Fruit fly (Drosophila melanogaster) whole organism, embryonic: ENCODE data around the gene Mrtf.

ENCODE experiments used
- Adf1 ChIP-seq: fragments of 200-800 bp; sonication (Bioruptor generic); IDR thresholded peaks from 2 replicates; pipeline ENCODE4 v1.3.6; 2022; ENCODE audit warnings: missing biosample characterization, missing genetic modification characterization
- CG10267 ChIP-seq: fragments of 200-800 bp; sonication (Bioruptor generic); optimal IDR thresholded peaks from 2 replicates; lab custom pipeline; 2018; ENCODE audit warnings: missing biosample characterization, mild to moderate bottlenecking, missing genetic modification characterization, moderate library complexity
- CG10431 ChIP-seq: fragments of 200-800 bp; sonication (Bioruptor generic); optimal IDR thresholded peaks from 3 replicates; lab custom pipeline; 2018; ENCODE audit warnings: missing biosample characterization, mild to moderate bottlenecking, missing genetic modification characterization
- CG11085 ChIP-seq: fragments of 200-800 bp; sonication (Bioruptor generic); IDR thresholded peaks from 2 replicates; pipeline ENCODE4 v1.3.6; 2022; ENCODE audit warnings: missing biosample characterization, missing genetic modification characterization
- CG11695 ChIP-seq: fragments of 200-800 bp; sonication (Bioruptor generic); IDR thresholded peaks from 3 replicates; pipeline ENCODE4 v1.3.6; 2022; ENCODE audit warnings: missing biosample characterization, missing genetic modification characterization
- CG14050 ChIP-seq: fragments of 200-800 bp; sonication (Bioruptor generic); IDR thresholded peaks from 3 replicates; pipeline ENCODE4 v1.3.6; 2022; ENCODE audit warnings: missing biosample characterization, missing genetic modification characterization
- CG15601 ChIP-seq: fragments of 200-800 bp; sonication (Bioruptor generic); optimal IDR thresholded peaks from 3 replicates; lab custom pipeline; 2019; ENCODE audit warnings: missing biosample characterization, mild to moderate bottlenecking, missing genetic modification characterization, moderate library complexity
- CG2875 ChIP-seq: fragments of 200-800 bp; sonication (Bioruptor generic); optimal IDR thresholded peaks from 2 replicates; lab custom pipeline; 2017; ENCODE audit warnings: missing biosample characterization, mild to moderate bottlenecking, missing genetic modification characterization, missing genetic modification reagents
- CG2889 ChIP-seq: fragments of 200-800 bp; sonication (Bioruptor generic); IDR thresholded peaks from 3 replicates; pipeline ENCODE4 v1.3.6; 2022; ENCODE audit warnings: missing biosample characterization, missing genetic modification characterization
- CG30431 ChIP-seq: fragments of 200-800 bp; sonication (Bioruptor generic); optimal IDR thresholded peaks from 2 replicates; lab custom pipeline; 2017; ENCODE audit warnings: missing biosample characterization, missing genetic modification characterization
- CG3065 ChIP-seq: fragments of 200-800 bp; sonication (Bioruptor generic); optimal IDR thresholded peaks from 2 replicates; lab custom pipeline; 2016; ENCODE audit warnings: missing biosample characterization, missing genetic modification characterization
- CG3995 ChIP-seq: fragments of 200-800 bp; sonication (Bioruptor generic); optimal IDR thresholded peaks from 3 replicates; lab custom pipeline; 2016; ENCODE audit warnings: missing biosample characterization, missing genetic modification characterization
- CG4360 ChIP-seq: fragments of 200-800 bp; sonication (Bioruptor generic); IDR thresholded peaks from 2 replicates; pipeline ENCODE4 v1.3.6; 2022; ENCODE audit warnings: missing biosample characterization, missing genetic modification characterization
- CG4707 ChIP-seq: fragments of 200-800 bp; sonication (Bioruptor generic); optimal IDR thresholded peaks from 2 replicates; lab custom pipeline; 2018; ENCODE audit warnings: missing biosample characterization, mild to moderate bottlenecking, missing genetic modification characterization, moderate library complexity
- CG6254 ChIP-seq: fragments of 200-800 bp; sonication (Bioruptor generic); optimal IDR thresholded peaks from 3 replicates; lab custom pipeline; 2017; ENCODE audit warnings: mild to moderate bottlenecking, missing biosample characterization, missing genetic modification reagents, missing genetic modification characterization
- CG6813 ChIP-seq: fragments of 200-800 bp; sonication (Bioruptor generic); optimal IDR thresholded peaks from 2 replicates; lab custom pipeline; 2017; ENCODE audit warnings: missing biosample characterization, missing genetic modification characterization, mild to moderate bottlenecking, moderate library complexity, missing genetic modification reagents
- CG7271 ChIP-seq: fragments of 200-800 bp; sonication (Bioruptor generic); optimal IDR thresholded peaks from 2 replicates; lab custom pipeline; 2018; ENCODE audit warnings: missing biosample characterization, mild to moderate bottlenecking, missing genetic modification characterization, moderate library complexity
- CG7963 ChIP-seq: fragments of 200-800 bp; sonication (Bioruptor generic); IDR thresholded peaks from 3 replicates; pipeline ENCODE4 v1.3.6; 2022; ENCODE audit warnings: missing biosample characterization, missing genetic modification characterization; ENCODE audit not compliant: partially characterized antibody
- CG7987 ChIP-seq: fragments of 200-800 bp; sonication (Bioruptor generic); optimal IDR thresholded peaks from 2 replicates; lab custom pipeline; 2018; ENCODE audit warnings: missing biosample characterization, mild to moderate bottlenecking, missing genetic modification characterization, moderate library complexity
- CG8765 ChIP-seq: fragments of 200-800 bp; sonication (Bioruptor generic); IDR thresholded peaks from 2 replicates; pipeline ENCODE4 v1.3.6; 2022; ENCODE audit warnings: missing biosample characterization, missing genetic modification characterization
- CG9609 ChIP-seq: fragments of 200-800 bp; sonication (Bioruptor generic); optimal IDR thresholded peaks from 3 replicates; lab custom pipeline; 2016; ENCODE audit warnings: missing biosample characterization, missing genetic modification characterization
- CHES-1-like ChIP-seq: fragments of 200-800 bp; sonication (Bioruptor generic); optimal IDR thresholded peaks from 2 replicates; lab custom pipeline; 2016; ENCODE audit warnings: missing biosample characterization, missing genetic modification characterization
- HLHmδ ChIP-seq: fragments of 200-800 bp; sonication (Bioruptor generic); optimal IDR thresholded peaks from 2 replicates; lab custom pipeline; 2018; ENCODE audit warnings: missing biosample characterization, mild to moderate bottlenecking, missing genetic modification characterization, moderate library complexity
- Hand ChIP-seq: fragments of 200-800 bp; sonication (Bioruptor generic); optimal IDR thresholded peaks from 2 replicates; lab custom pipeline; 2017; ENCODE audit warnings: mild to moderate bottlenecking, missing biosample characterization, missing genetic modification reagents, missing genetic modification characterization
- Hr78 ChIP-seq, 2 experiments: fragments of 200-800 bp in 1 of 2; fragments of >200 bp in 1 of 2; sonication (Bioruptor generic) in 1 of 2; optimal IDR thresholded peaks; 2 replicates each; lab custom pipeline; 2017 to 2019; ENCODE audit warnings: missing biosample characterization in 2 of 2, missing genetic modification characterization in 2 of 2, mild to moderate bottlenecking in 1 of 2, moderate library complexity in 1 of 2
- Lpt ChIP-seq: fragments of >200 bp; optimal IDR thresholded peaks from 2 replicates; lab custom pipeline; 2018; ENCODE audit warnings: missing biosample characterization, missing genetic modification characterization
- Max ChIP-seq: fragments of 200-800 bp; sonication (Bioruptor generic); optimal IDR thresholded peaks from 2 replicates; lab custom pipeline; 2016; ENCODE audit warnings: missing biosample characterization, mild to moderate bottlenecking, missing genetic modification characterization
- Scr ChIP-seq: fragments of 200-800 bp; sonication (Bioruptor generic); IDR thresholded peaks from 2 replicates; pipeline ENCODE4 v1.3.6; 2022; ENCODE audit warnings: missing biosample characterization, missing genetic modification characterization; ENCODE audit not compliant: partially characterized antibody
- Tbp ChIP-seq: fragments of >200 bp; optimal IDR thresholded peaks from 2 replicates; lab custom pipeline; 2018; ENCODE audit warnings: missing biosample characterization, missing genetic modification characterization
- Xbp1 ChIP-seq: fragments of 200-800 bp; sonication (Bioruptor generic); optimal IDR thresholded peaks from 3 replicates; lab custom pipeline; 2016; ENCODE audit warnings: missing biosample characterization, mild to moderate bottlenecking, missing genetic modification characterization
- ab ChIP-seq: fragments of 200-800 bp; sonication (Bioruptor generic); optimal IDR thresholded peaks from 2 replicates; lab custom pipeline; 2016; ENCODE audit warnings: missing biosample characterization, missing genetic modification characterization
- caup ChIP-seq: fragments of 200-800 bp; sonication (Bioruptor generic); optimal IDR thresholded peaks from 3 replicates; lab custom pipeline; 2017; ENCODE audit warnings: missing biosample characterization, mild to moderate bottlenecking, missing genetic modification characterization, moderate library complexity; ENCODE audit not compliant: severe bottlenecking
- dysf ChIP-seq: fragments of 200-800 bp; sonication (Bioruptor generic); IDR thresholded peaks from 3 replicates; pipeline ENCODE4 v1.3.6; 2022; ENCODE audit warnings: missing biosample characterization, missing genetic modification characterization
- exex ChIP-seq: fragments of 200-800 bp; sonication (Bioruptor generic); optimal IDR thresholded peaks from 4 replicates; lab custom pipeline; 2018; ENCODE audit warnings: missing biosample characterization, mild to moderate bottlenecking, missing genetic modification characterization, moderate library complexity
- eyg ChIP-seq: fragments of 200-800 bp; sonication (Bioruptor generic); optimal IDR thresholded peaks from 3 replicates; lab custom pipeline; 2016; ENCODE audit warnings: missing biosample characterization, missing genetic modification characterization
- ftz-f1 ChIP-seq: fragments of 200-800 bp; sonication (Bioruptor generic); optimal IDR thresholded peaks from 2 replicates; lab custom pipeline; 2016; ENCODE audit warnings: missing biosample characterization, missing genetic modification characterization
- fu2 ChIP-seq: fragments of 200-800 bp; sonication (Bioruptor generic); optimal IDR thresholded peaks from 2 replicates; lab custom pipeline; 2016; ENCODE audit warnings: missing biosample characterization, missing genetic modification characterization
- gsb-n ChIP-seq: fragments of 200-800 bp; sonication (Bioruptor generic); optimal IDR thresholded peaks from 3 replicates; lab custom pipeline; 2018; ENCODE audit warnings: missing biosample characterization, mild to moderate bottlenecking, missing genetic modification characterization
- kah ChIP-seq: fragments of 200-800 bp; sonication (Bioruptor generic); optimal IDR thresholded peaks from 2 replicates; lab custom pipeline; 2018; ENCODE audit warnings: missing biosample characterization, mild to moderate bottlenecking, missing genetic modification characterization
- lov ChIP-seq, 2 experiments: fragments of 200-800 bp in 1 of 2; fragments of >200 bp in 1 of 2; sonication (Bioruptor generic) in 1 of 2; IDR thresholded peaks in 1 of 2; optimal IDR thresholded peaks in 1 of 2; 2 replicates in 1 of 2; 3 replicates in 1 of 2; pipeline versions ENCODE4 v1.3.6 to Lab custom; 2017 to 2022; ENCODE audit warnings: missing biosample characterization in 1 of 2, missing genetic modification characterization in 1 of 2
- mld ChIP-seq: fragments of 200-800 bp; sonication (Bioruptor generic); IDR thresholded peaks from 3 replicates; pipeline ENCODE4 v1.3.6; 2022; ENCODE audit warnings: missing biosample characterization, missing genetic modification characterization; ENCODE audit not compliant: partially characterized antibody
- otp ChIP-seq: fragments of 200-800 bp; sonication (Bioruptor generic); IDR thresholded peaks from 3 replicates; pipeline ENCODE4, ENCODE4 v1.3.6; 2022; ENCODE audit warnings: missing biosample characterization, missing genetic modification characterization
- peb ChIP-seq: fragments of 200-800 bp; sonication (Bioruptor generic); IDR thresholded peaks from 2 replicates; pipeline ENCODE4 v1.3.6; 2022; ENCODE audit warnings: missing biosample characterization, missing genetic modification characterization
- ranshi ChIP-seq: fragments of 200-800 bp; sonication (Bioruptor generic); IDR thresholded peaks from 2 replicates; pipeline ENCODE4 v1.3.6; 2022; ENCODE audit warnings: missing biosample characterization, missing genetic modification characterization
- seq ChIP-seq: fragments of 200-800 bp; sonication (Bioruptor generic); IDR thresholded peaks from 2 replicates; pipeline ENCODE4 v1.3.6; 2022; ENCODE audit warnings: missing biosample characterization, missing genetic modification characterization
- slp2 ChIP-seq: fragments of 200-800 bp; sonication (Bioruptor generic); optimal IDR thresholded peaks from 2 replicates; lab custom pipeline; 2016; ENCODE audit warnings: missing biosample characterization, missing genetic modification characterization
- sna ChIP-seq: fragments of 200-800 bp; sonication (Bioruptor generic); IDR thresholded peaks from 2 replicates; pipeline ENCODE4 v1.3.6; 2022; ENCODE audit warnings: missing biosample characterization, missing genetic modification characterization; ENCODE audit not compliant: partially characterized antibody
- ttk ChIP-seq: fragments of 200-800 bp; sonication (Bioruptor generic); IDR thresholded peaks from 2 replicates; pipeline ENCODE4 v2.1.2; 2022; ENCODE audit warnings: missing biosample characterization, missing genetic modification characterization
- unpg ChIP-seq: fragments of 200-800 bp; sonication (Bioruptor generic); optimal IDR thresholded peaks from 3 replicates; lab custom pipeline; 2018; ENCODE audit warnings: missing biosample characterization, mild to moderate bottlenecking, missing genetic modification characterization, moderate library complexity

Gene Mrtf

DNA sequence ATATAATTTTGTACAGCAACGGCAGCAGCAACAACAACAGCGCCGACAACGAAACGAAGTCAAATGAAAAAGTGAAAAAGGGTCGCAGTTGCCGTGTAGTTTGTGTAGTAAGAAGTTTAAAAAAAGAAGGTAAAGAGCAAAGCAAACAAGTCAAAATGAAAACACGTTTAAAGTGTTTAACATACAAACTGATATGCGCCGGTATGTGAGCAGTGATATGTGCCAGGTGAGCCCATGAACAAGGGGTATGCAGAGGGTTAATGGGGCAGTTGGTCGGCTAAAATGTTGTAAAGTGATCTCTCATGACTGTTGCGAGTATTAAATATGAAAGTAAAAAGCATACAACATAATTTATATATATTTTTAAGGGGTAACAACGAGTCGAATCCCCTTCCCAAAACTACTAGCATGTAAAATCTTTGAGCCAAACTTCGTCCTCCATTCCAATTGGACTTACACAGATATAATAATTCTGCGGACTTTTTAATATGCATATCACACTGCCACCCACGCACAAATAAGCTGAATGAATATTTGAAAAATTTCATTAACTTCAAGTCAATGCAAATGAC lies 39.7 kb upstream of the Mrtf start (continued):
- TF ChIP-seq CG3995 (GFP tag; lab: Kevin White, UChicago) = peak; percentile 9
- TF ChIP-seq CG15601 (tag; lab: Kevin White, UChicago) = peak; percentile 26
- peak; percentile 36 for TF ChIP-seq slp2 (GFP tag; lab: Kevin White, UChicago)
- peak; percentile 91 for TF ChIP-seq dysf (GFP tag; lab: Robert Waterston, UW)
- peak; percentile 51 for TF ChIP-seq CG10267 (tag; lab: Kevin White, UChicago)
- TF ChIP-seq fu2 = no peak
- no peak for TF ChIP-seq CG10431 (GFP tag; lab: Kevin White, UChicago)
- peak; percentile 48 for TF ChIP-seq Xbp1 (GFP tag; lab: Kevin White, UChicago)
- TF ChIP-seq CG2875 (GFP tag; lab: Kevin White, UChicago) = peak; percentile 46
- TF ChIP-seq lov (optimal IDR thresholded peaks at IDR 0.05; lab: Kevin White, UChicago) = no peak
- TF ChIP-seq lov (GFP tag; IDR thresholded peaks at IDR 0.05; lab: Robert Waterston, UW) = peak; percentile 90
- TF ChIP-seq CG6813 = peak; percentile 60
- peak; percentile 32 for TF ChIP-seq Max (GFP tag; lab: Kevin White, UChicago)
- TF ChIP-seq CG8765 (GFP tag; lab: Robert Waterston, UW) = peak; percentile 68; the same call in 1 of the 2 replicates
- TF ChIP-seq Adf1 (GFP tag; lab: Robert Waterston, UW) = no peak
- TF ChIP-seq kah = no peak
- TF ChIP-seq Scr (GFP tag; lab: Robert Waterston, UW) = no peak
- peak; percentile 51 for TF ChIP-seq CG6254
- TF ChIP-seq exex (tag; lab: Kevin White, UChicago) = no peak
- peak in 1 of 2 experiments; percentile 45 for TF ChIP-seq Hr78 (GFP tag; optimal IDR thresholded peaks at IDR 0.05; lab: Kevin White, UChicago)
- TF ChIP-seq ranshi (GFP tag; lab: Robert Waterston, UW) = peak; percentile 84
- TF ChIP-seq CG11695 = peak; percentile 85
- TF ChIP-seq CG7963 (GFP tag; lab: Robert Waterston, UW) = no peak
- no peak for TF ChIP-seq CG3065 (GFP tag; lab: Kevin White, UChicago)
- no peak for TF ChIP-seq Lpt (GFP tag; lab: Kevin White, UChicago)
- TF ChIP-seq sna (GFP tag; lab: Robert Waterston, UW) = no peak
- peak; percentile 7 for TF ChIP-seq eyg (GFP tag; lab: Kevin White, UChicago)
- TF ChIP-seq CG11085 = peak; percentile 60
- no peak for TF ChIP-seq CG7271 (tag; lab: Kevin White, UChicago)
- TF ChIP-seq peb (GFP tag; lab: Robert Waterston, UW) = peak; percentile 86
- TF ChIP-seq mld (GFP tag; lab: Robert Waterston, UW) = no peak
- no peak for TF ChIP-seq ftz-f1 (GFP tag; lab: Kevin White, UChicago)
- TF ChIP-seq ttk = peak; percentile 88
- TF ChIP-seq ab (GFP tag; lab: Kevin White, UChicago) = no peak
- no peak for TF ChIP-seq Tbp (GFP tag; lab: Kevin White, UChicago)
- TF ChIP-seq CHES-1-like (GFP tag; lab: Kevin White, UChicago) = no peak
- no peak for TF ChIP-seq Hand (GFP tag; lab: Kevin White, UChicago)
- TF ChIP-seq CG9609 (GFP tag; lab: Kevin White, UChicago) = no peak
- peak; percentile 66 for TF ChIP-seq gsb-n (tag; lab: Kevin White, UChicago)
- no peak for TF ChIP-seq CG4707 (GFP tag; lab: Kevin White, UChicago)
- TF ChIP-seq CG2889 (GFP tag; lab: Robert Waterston, UW) = peak; percentile 51; the same call in 1 of the 3 replicates
- peak; percentile 11 for TF ChIP-seq CG30431 (GFP tag; lab: Kevin White, UChicago)
- peak; percentile 70 for TF ChIP-seq CG4360
- peak; percentile 42; the same call in 1 of the 2 replicates for TF ChIP-seq seq (GFP tag; lab: Robert Waterston, UW)
- TF ChIP-seq otp (GFP tag; lab: Robert Waterston, UW) = peak; percentile 66; the same call in 2 of the 3 replicates
- TF ChIP-seq HLHmδ (GFP tag; lab: Kevin White, UChicago) = no peak
- TF ChIP-seq CG7987 = peak; percentile 37
- peak; percentile 51; the same call in 1 of the 3 replicates for TF ChIP-seq CG14050
- peak; percentile 64 for TF ChIP-seq unpg
- TF ChIP-seq caup (GFP tag; lab: Kevin White, UChicago) = peak; percentile 32
